Worm (Caenorhabditis elegans) whole organism, young adult: Measurements from ENCODE around the gene F59B2.14.
A peak's percentile ranks its signal among the peaks of the same experiment; 100 is the strongest.

Source experiments
- B0336.3 ChIP-seq: fragments of 200-800 bp; sonication (Bioruptor generic); IDR thresholded peaks from 2 replicates; pipeline ENCODE4 v1.3.6; 2022; ENCODE audit warnings: missing genetic modification characterization, missing compliant biosample characterization
- C17E4.6 ChIP-seq: fragments of 200-800 bp; sonication (Bioruptor generic); IDR thresholded peaks from 2 replicates; pipeline ENCODE4 v1.3.6; 2022; ENCODE audit warnings: missing genetic modification reagents, missing genetic modification characterization, missing compliant biosample characterization
- D2030.7 ChIP-seq: fragments of 200-800 bp; sonication (Bioruptor generic); IDR thresholded peaks from 2 replicates; pipeline ENCODE4 v1.3.6; 2022; ENCODE audit warnings: missing genetic modification reagents, missing genetic modification characterization, missing compliant biosample characterization
- F10E7.11 ChIP-seq: sonication (generic microtip); optimal IDR thresholded peaks from 2 replicates; lab custom pipeline; 2017; ENCODE audit warnings: mild to moderate bottlenecking, missing genetic modification characterization, moderate library complexity, missing compliant biosample characterization
- F33H1.4 ChIP-seq: fragments of 200-800 bp; sonication (Bioruptor generic); IDR thresholded peaks from 2 replicates; pipeline ENCODE4 v1.3.6; 2022; ENCODE audit warnings: missing genetic modification reagents, missing genetic modification characterization, missing compliant biosample characterization
- F49E8.2 ChIP-seq: sonication (generic microtip); optimal IDR thresholded peaks from 3 replicates; lab custom pipeline; 2017; ENCODE audit warnings: missing genetic modification characterization, mild to moderate bottlenecking, missing compliant biosample characterization, antibody characterized with exemption, moderate library complexity; ENCODE audit not compliant: insufficient read depth
- F57A8.1 ChIP-seq: fragments of 200-800 bp; sonication (Bioruptor generic); optimal IDR thresholded peaks from 2 replicates; lab custom pipeline; 2018; ENCODE audit warnings: mild to moderate bottlenecking, missing genetic modification characterization, moderate library complexity, missing compliant biosample characterization
- Y79H2A.3 ChIP-seq: fragments of 200-800 bp; sonication (Bioruptor generic); conservative IDR thresholded peaks from 2 replicates; pipeline ENCODE4 v1.3.6; 2022; ENCODE audit warnings: missing genetic modification reagents, missing genetic modification characterization, missing compliant biosample characterization
- atf-7 ChIP-seq: sonication (generic microtip); optimal IDR thresholded peaks from 2 replicates; lab custom pipeline; 2017; ENCODE audit warnings: mild to moderate bottlenecking, missing genetic modification characterization, missing compliant biosample characterization
- attf-6 ChIP-seq: fragments of 200-800 bp; sonication (Bioruptor generic); IDR thresholded peaks from 2 replicates; pipeline ENCODE4 v1.3.6; 2022; ENCODE audit warnings: missing genetic modification reagents, missing genetic modification characterization, missing compliant biosample characterization
- bed-1 ChIP-seq: fragments of 200-800 bp; sonication (Bioruptor generic); IDR thresholded peaks from 2 replicates; pipeline ENCODE4 v1.3.6; 2022; ENCODE audit warnings: missing genetic modification reagents, missing genetic modification characterization, missing compliant biosample characterization
- cebp-2 ChIP-seq: fragments of 200-800 bp; sonication (Bioruptor generic); IDR thresholded peaks from 2 replicates; pipeline ENCODE4 v1.3.6; 2022; ENCODE audit warnings: missing genetic modification characterization, missing compliant biosample characterization
- ceh-27 ChIP-seq: fragments of 200-800 bp; sonication (Bioruptor generic); optimal IDR thresholded peaks from 2 replicates; lab custom pipeline; 2018; ENCODE audit warnings: mild to moderate bottlenecking, missing genetic modification characterization, moderate library complexity, missing compliant biosample characterization
- ceh-40 ChIP-seq: fragments of 200-800 bp; sonication (Bioruptor generic); IDR thresholded peaks from 2 replicates; pipeline ENCODE4 v1.3.6; 2022; ENCODE audit warnings: missing genetic modification characterization, missing compliant biosample characterization
- ceh-79 ChIP-seq: sonication (generic microtip); optimal IDR thresholded peaks from 2 replicates; lab custom pipeline; 2017; ENCODE audit warnings: mild to moderate bottlenecking, missing genetic modification characterization, missing compliant biosample characterization
- ceh-91 ChIP-seq: fragments of 200-800 bp; sonication (Bioruptor generic); IDR thresholded peaks from 2 replicates; pipeline ENCODE4 v1.3.6; 2022; ENCODE audit warnings: missing genetic modification reagents, missing genetic modification characterization, missing compliant biosample characterization
- dpl-1 ChIP-seq: fragments of 150-350 bp; optimal IDR thresholded peaks from 2 replicates; lab custom pipeline; 2014; ENCODE audit warnings: missing biosample characterization, missing genetic modification reagents, missing genetic modification characterization
- efl-1 ChIP-seq: fragments of 150-350 bp; optimal IDR thresholded peaks from 2 replicates; lab custom pipeline; 2014; ENCODE audit warnings: missing biosample characterization, missing genetic modification reagents, missing genetic modification characterization
- egrh-3 ChIP-seq: fragments of 200-800 bp; sonication (Bioruptor generic); IDR thresholded peaks from 2 replicates; pipeline ENCODE4 v1.3.6; 2022; ENCODE audit warnings: missing genetic modification reagents, missing genetic modification characterization, missing compliant biosample characterization
- gei-17 ChIP-seq: fragments of 200-800 bp; sonication (Bioruptor generic); optimal IDR thresholded peaks from 2 replicates; lab custom pipeline; 2018; ENCODE audit warnings: mild to moderate bottlenecking, missing genetic modification characterization, missing compliant biosample characterization
- him-1 ChIP-seq: sonication (generic microtip); optimal IDR thresholded peaks from 2 replicates; lab custom pipeline; 2016; ENCODE audit warnings: missing genotype, missing genetic modification reagents, missing genetic modification characterization, missing compliant biosample characterization
- hlh-12 ChIP-seq: sonication (generic microtip); optimal IDR thresholded peaks from 2 replicates; lab custom pipeline; 2016; ENCODE audit warnings: missing genetic modification characterization, missing compliant biosample characterization
- hrde-1 ChIP-seq: sonication (generic microtip); optimal IDR thresholded peaks from 2 replicates; lab custom pipeline; 2016; ENCODE audit warnings: missing genetic modification characterization, mild to moderate bottlenecking, missing compliant biosample characterization, moderate library complexity, missing genotype, missing genetic modification reagents, borderline replicate concordance
- hsf-1 ChIP-seq: fragments of 200-800 bp; sonication (Bioruptor generic); IDR thresholded peaks from 2 replicates; pipeline ENCODE4 v1.3.6; 2022; ENCODE audit warnings: missing genetic modification reagents, missing genetic modification characterization, missing compliant biosample characterization
- let-526 ChIP-seq: fragments of 200-800 bp; sonication (Bioruptor generic); IDR thresholded peaks from 2 replicates; pipeline ENCODE4 v1.3.6; 2022; ENCODE audit warnings: missing genetic modification reagents, missing genetic modification characterization, missing compliant biosample characterization
- let-607 ChIP-seq, 2 experiments: fragments of 200-800 bp in 1 of 2; sonication (Bioruptor generic) in 1 of 2; sonication (generic microtip) in 1 of 2; optimal IDR thresholded peaks; 2 replicates each; lab custom pipeline; 2016 to 2018; ENCODE audit warnings: mild to moderate bottlenecking in 2 of 2, missing compliant biosample characterization in 2 of 2, missing genetic modification characterization in 2 of 2, moderate library complexity in 2 of 2, missing genotype in 1 of 2
- lin-26 ChIP-seq: fragments of 200-800 bp; sonication (Bioruptor generic); IDR thresholded peaks from 2 replicates; pipeline ENCODE4 v1.3.6; 2022; ENCODE audit warnings: missing genetic modification reagents, missing genetic modification characterization, missing compliant biosample characterization
- lin-54 ChIP-seq: fragments of 200-800 bp; sonication (Bioruptor generic); optimal IDR thresholded peaks from 2 replicates; lab custom pipeline; 2018; ENCODE audit warnings: mild to moderate bottlenecking, missing genetic modification characterization, missing compliant biosample characterization
- lsl-1 ChIP-seq: fragments of 200-800 bp; sonication (Bioruptor generic); optimal IDR thresholded peaks from 2 replicates; lab custom pipeline; 2018; ENCODE audit warnings: mild to moderate bottlenecking, missing genetic modification characterization, moderate library complexity, missing compliant biosample characterization
- madf-6 ChIP-seq: fragments of 200-800 bp; sonication (Bioruptor generic); IDR thresholded peaks from 2 replicates; pipeline ENCODE4 v1.3.6; 2022; ENCODE audit warnings: missing genetic modification reagents, missing genetic modification characterization, missing compliant biosample characterization
- madf-8 ChIP-seq: fragments of 200-800 bp; sonication (Bioruptor generic); conservative IDR thresholded peaks from 2 replicates; pipeline ENCODE4 v1.3.6; 2022; ENCODE audit warnings: missing genetic modification reagents, missing genetic modification characterization, missing compliant biosample characterization
- nhr-179 ChIP-seq: sonication (generic microtip); optimal IDR thresholded peaks from 2 replicates; lab custom pipeline; 2016; ENCODE audit warnings: mild to moderate bottlenecking, missing genetic modification characterization, missing compliant biosample characterization
- nhr-90 ChIP-seq: sonication (generic microtip); optimal IDR thresholded peaks from 2 replicates; lab custom pipeline; 2016; ENCODE audit warnings: missing genotype, mild to moderate bottlenecking, missing genetic modification characterization, missing compliant biosample characterization
- rcor-1 ChIP-seq: fragments of 200-800 bp; sonication (Bioruptor generic); IDR thresholded peaks from 2 replicates; pipeline ENCODE4 v1.3.6; 2022; ENCODE audit warnings: missing genetic modification reagents, missing genetic modification characterization, missing compliant biosample characterization
- snpc-4 ChIP-seq, 5 experiments: fragments of 150-350 bp in 1 of 5; sonication (generic microtip) in 4 of 5; optimal IDR thresholded peaks; 2 replicates each; lab custom pipeline; 2014 to 2018; ENCODE audit warnings: missing genetic modification characterization in 5 of 5, missing biosample characterization in 3 of 5, antibody characterized with exemption in 2 of 5, mild to moderate bottlenecking in 2 of 5, missing compliant biosample characterization in 2 of 5, missing genotype in 2 of 5, moderate library complexity in 2 of 5, missing genetic modification reagents in 1 of 5
- somi-1 ChIP-seq: fragments of 200-800 bp; sonication (Bioruptor generic); optimal IDR thresholded peaks from 2 replicates; lab custom pipeline; 2018; ENCODE audit warnings: mild to moderate bottlenecking, missing genetic modification characterization, missing compliant biosample characterization
- tbp1 ChIP-seq: fragments of 200-800 bp; sonication (Bioruptor generic); optimal IDR thresholded peaks from 2 replicates; lab custom pipeline; 2018; ENCODE audit warnings: mild to moderate bottlenecking, missing genetic modification characterization, missing compliant biosample characterization
- tlf-1 ChIP-seq: fragments of 200-800 bp; sonication (Bioruptor generic); optimal IDR thresholded peaks from 2 replicates; lab custom pipeline; 2018; ENCODE audit warnings: mild to moderate bottlenecking, missing genetic modification characterization, missing compliant biosample characterization
- zim-3 ChIP-seq: sonication (generic microtip); optimal IDR thresholded peaks from 2 replicates; lab custom pipeline; 2017; ENCODE audit warnings: mild to moderate bottlenecking, missing genetic modification characterization, moderate library complexity, missing compliant biosample characterization
- ztf-25 ChIP-seq: fragments of 200-800 bp; sonication (Bioruptor generic); IDR thresholded peaks from 2 replicates; pipeline ENCODE4 v1.3.6; 2022; ENCODE audit warnings: missing genetic modification reagents, missing genetic modification characterization, missing compliant biosample characterization
- ztf-26 ChIP-seq: sonication (generic microtip); optimal IDR thresholded peaks from 2 replicates; lab custom pipeline; 2017; ENCODE audit warnings: missing genetic modification characterization, missing compliant biosample characterization
- ztf-28 ChIP-seq: fragments of 200-800 bp; sonication (Bioruptor generic); IDR thresholded peaks from 2 replicates; pipeline ENCODE4 v1.3.6; 2022; ENCODE audit warnings: missing genetic modification reagents, missing genetic modification characterization, missing compliant biosample characterization
- ztf-3 ChIP-seq: fragments of 200-800 bp; sonication (Bioruptor generic); optimal IDR thresholded peaks from 2 replicates; lab custom pipeline; 2018; ENCODE audit warnings: mild to moderate bottlenecking, missing genetic modification characterization, missing compliant biosample characterization

Gene F59B2.14

ce11 chrIII:9002545-9002944 lies 19.9 kb downstream of the F59B2.14 start, which contains the start of the genes F59B2.15 and zif-1 (continued):
- TF ChIP-seq snpc-4 (GFP tag; optimal IDR thresholded peaks at IDR 0.05; lab: Kevin White, UChicago) (no peak), snpc-4 (tag; optimal IDR thresholded peaks at IDR 0.05; lab: Kevin White, UChicago) (no peak)

ce11 chrIII:9001899-9002298 lies 20.5 kb downstream of the F59B2.14 start, which contains the start of gene rpn-6.2:
TSS of gene rpn-6.2 (minus strand) at chrIII:9001999.
- TF ChIP-seq nhr-90 (tag; lab: Kevin White, UChicago) (no peak), rcor-1 (GFP tag; lab: Robert Waterston, UW) (no peak)

ce11 chrIII:9001491-9001890 lies 20.9 kb downstream of the F59B2.14 start:
- TF ChIP-seq D2030.7 (GFP tag; lab: Robert Waterston, UW) (peak; percentile 66), attf-6 (GFP tag; lab: Robert Waterston, UW) (no peak), gei-17 (GFP tag; lab: Kevin White, UChicago) (no peak), madf-8 (GFP tag; lab: Robert Waterston, UW) (peak; percentile 68), rcor-1 (GFP tag; lab: Robert Waterston, UW) (0 out of 2 replicates have a peak, but pooled peaks have one; percentile 31), ceh-27 (GFP tag; lab: Kevin White, UChicago) (no peak), let-526 (GFP tag; lab: Robert Waterston, UW) (no peak), bed-1 (GFP tag; lab: Robert Waterston, UW) (no peak), F49E8.2 (tag; lab: Kevin White, UChicago) (peak; percentile 17), dpl-1 (peak; percentile 75), nhr-90 (tag; lab: Kevin White, UChicago) (no peak), F57A8.1 (GFP tag; lab: Kevin White, UChicago) (no peak), lin-26 (GFP tag; lab: Robert Waterston, UW) (no peak), madf-6 (peak; percentile 91), C17E4.6 (GFP tag; lab: Robert Waterston, UW) (peak; percentile 24; the same call in 1 of the 2 replicates), hrde-1 (tag; lab: Kevin White, UChicago) (no peak), atf-7 (tag; lab: Kevin White, UChicago) (no peak), zim-3 (tag; lab: Kevin White, UChicago) (no peak), ztf-28 (GFP tag; lab: Robert Waterston, UW) (no peak), let-607 (tag; optimal IDR thresholded peaks at IDR 0.05; lab: Kevin White, UChicago) (no peak), hlh-12 (no peak), ceh-79 (tag; lab: Kevin White, UChicago) (no peak), snpc-4 (GFP tag; optimal IDR thresholded peaks at IDR 0.05; lab: Kevin White, UChicago) (no peak), snpc-4 (tag; optimal IDR thresholded peaks at IDR 0.05; lab: Kevin White, UChicago) (no peak), efl-1 (peak; percentile 86), lin-54 (GFP tag; lab: Kevin White, UChicago) (peak; percentile 70), ztf-25 (GFP tag; lab: Robert Waterston, UW) (no peak), ztf-3 (GFP tag; lab: Kevin White, UChicago) (no peak), lsl-1 (peak; percentile 83), cebp-2 (no peak), somi-1 (GFP tag; lab: Kevin White, UChicago) (no peak), ceh-40 (GFP tag; lab: Robert Waterston, UW) (no peak), egrh-3 (GFP tag; lab: Robert Waterston, UW) (no peak), B0336.3 (no peak), Y79H2A.3 (GFP tag; lab: Robert Waterston, UW) (no peak), F33H1.4 (GFP tag; lab: Robert Waterston, UW) (peak; percentile 91), tlf-1 (GFP tag; lab: Kevin White, UChicago) (no peak), him-1 (tag; lab: Kevin White, UChicago) (no peak), ztf-26 (tag; lab: Kevin White, UChicago) (no peak), tbp1 (GFP tag; lab: Kevin White, UChicago) (no peak), ceh-91 (GFP tag; lab: Robert Waterston, UW) (peak; percentile 63), F10E7.11 (tag; lab: Kevin White, UChicago) (no peak), nhr-179 (tag; lab: Kevin White, UChicago) (no peak), hsf-1 (peak; percentile 52; the same call in 1 of the 2 replicates)
